Worm (Caenorhabditis elegans): ENCODE data around the gene pah-1.
A peak's percentile ranks its signal among the peaks of the same experiment; 100 is the strongest.

- TF ChIP-seq dpl-1 (GFP tag; optimal IDR thresholded peaks at IDR 0.05) (no peak), snpc-4 (tag; optimal IDR thresholded peaks at IDR 0.05) (no peak), nhr-25 (tag; optimal IDR thresholded peaks at IDR 0.05; ENCODE audit: borderline replicate concordance, insufficient read depth) (no peak), unc-62 (GFP tag; optimal IDR thresholded peaks at IDR 0.05 in 1 of 2) (peak in 1 of 2 experiments; percentile 40), unc-62 (tag; optimal IDR thresholded peaks at IDR 0.05) (no peak), dve-1 (tag; optimal IDR thresholded peaks at IDR 0.05; ENCODE audit: insufficient read depth) (no peak)
Observed at ce11 chrII:8783451-8783967, 16.7 kb upstream of the pah-1 start, which contains the start of gene sgn-1.
